Fruit fly (Drosophila melanogaster): ENCODE measurements around the gene Pde11.

dm6 chr2L:18503760-18504159, 86.4 kb downstream of the Pde11 start, which contains the start of gene kon:
- no peak for TF ChIP-seq EcR (GFP tag; optimal IDR thresholded peaks at IDR 0.05)
- no peak for TF ChIP-seq CG8478 (optimal IDR thresholded peaks at IDR 0.05)
- TF ChIP-seq psq (optimal IDR thresholded peaks at IDR 0.05), result no peak

Data from whole organism.